Fruit fly (Drosophila melanogaster) whole organism, embryonic: ENCODE data around the gene CG9021.

Source experiments
- Aef1 ChIP-seq: fragments of 200-800 bp; sonication (Bioruptor generic); IDR thresholded peaks from 3 replicates; pipeline ENCODE4 v1.3.6; 2022; ENCODE audit warnings: missing biosample characterization, missing genetic modification characterization
- BEAF-32 ChIP-seq: fragments of 200-800 bp; sonication (Bioruptor generic); optimal IDR thresholded peaks from 3 replicates; lab custom pipeline; 2017; ENCODE audit warnings: missing biosample characterization, missing genetic modification characterization, mild to moderate bottlenecking, moderate library complexity, missing genetic modification reagents
- CG10321 ChIP-seq: fragments of 200-800 bp; sonication (Bioruptor generic); IDR thresholded peaks from 2 replicates; pipeline ENCODE4 v1.3.6; 2022; ENCODE audit warnings: missing biosample characterization, missing genetic modification characterization
- CG11085 ChIP-seq: fragments of 200-800 bp; sonication (Bioruptor generic); IDR thresholded peaks from 2 replicates; pipeline ENCODE4 v1.3.6; 2022; ENCODE audit warnings: missing biosample characterization, missing genetic modification characterization
- CG11723 ChIP-seq: fragments of 200-800 bp; sonication (Bioruptor generic); optimal IDR thresholded peaks from 2 replicates; lab custom pipeline; 2017; ENCODE audit warnings: missing biosample characterization, mild to moderate bottlenecking, missing genetic modification characterization
- CG13296 ChIP-seq: fragments of 200-800 bp; sonication (Bioruptor generic); optimal IDR thresholded peaks from 3 replicates; lab custom pipeline; 2018; ENCODE audit warnings: missing biosample characterization, mild to moderate bottlenecking, missing genetic modification characterization
- CG13775 ChIP-seq: fragments of 200-800 bp; sonication (Bioruptor generic); optimal IDR thresholded peaks from 3 replicates; lab custom pipeline; 2017; ENCODE audit warnings: missing biosample characterization, mild to moderate bottlenecking, missing genetic modification characterization
- CG14050 ChIP-seq: fragments of 200-800 bp; sonication (Bioruptor generic); IDR thresholded peaks from 3 replicates; pipeline ENCODE4 v1.3.6; 2022; ENCODE audit warnings: missing biosample characterization, missing genetic modification characterization
- CG15073 ChIP-seq: fragments of 200-800 bp; sonication (Bioruptor generic); optimal IDR thresholded peaks from 2 replicates; lab custom pipeline; 2016; ENCODE audit warnings: missing biosample characterization, missing genetic modification characterization
- CG1602 ChIP-seq: fragments of 200-800 bp; sonication (Bioruptor generic); optimal IDR thresholded peaks from 3 replicates; lab custom pipeline; 2016; ENCODE audit warnings: missing biosample characterization, missing genetic modification characterization
- CG17612 ChIP-seq: fragments of 200-800 bp; sonication (Bioruptor generic); IDR thresholded peaks from 2 replicates; pipeline ENCODE4 v1.3.6; 2022; ENCODE audit warnings: missing biosample characterization, missing genetic modification characterization
- CG18476 ChIP-seq: fragments of 200-800 bp; sonication (Bioruptor generic); optimal IDR thresholded peaks from 2 replicates; lab custom pipeline; 2016; ENCODE audit warnings: missing biosample characterization, mild to moderate bottlenecking, missing genetic modification characterization
- CG30403 ChIP-seq: fragments of 200-800 bp; sonication (Bioruptor generic); optimal IDR thresholded peaks from 3 replicates; lab custom pipeline; 2016; ENCODE audit warnings: missing biosample characterization, missing genetic modification characterization
- CG31224 ChIP-seq: fragments of 200-800 bp; sonication (Bioruptor generic); IDR thresholded peaks from 2 replicates; pipeline ENCODE4 v1.3.6; 2022; ENCODE audit warnings: missing biosample characterization, missing genetic modification characterization
- CG32532 ChIP-seq: fragments of 200-800 bp; sonication (Bioruptor generic); IDR thresholded peaks from 2 replicates; pipeline ENCODE4 v1.3.6; 2022; ENCODE audit warnings: missing biosample characterization, missing genetic modification characterization
- CG3726 ChIP-seq: fragments of 200-800 bp; sonication (Bioruptor generic); IDR thresholded peaks from 3 replicates; pipeline ENCODE4, ENCODE4 v1.3.6; 2022; ENCODE audit warnings: missing biosample characterization, missing genetic modification characterization
- CG4404 ChIP-seq: fragments of 200-800 bp; sonication (Bioruptor generic); IDR thresholded peaks from 2 replicates; pipeline ENCODE4 v1.3.6; 2022; ENCODE audit warnings: missing biosample characterization, missing genetic modification characterization
- CG5180 ChIP-seq: fragments of 200-800 bp; sonication (Bioruptor generic); optimal IDR thresholded peaks from 3 replicates; lab custom pipeline; 2017; ENCODE audit warnings: missing biosample characterization, missing genetic modification characterization, mild to moderate bottlenecking, moderate library complexity, missing genetic modification reagents
- CG6654 ChIP-seq: fragments of 200-800 bp; sonication (Bioruptor generic); optimal IDR thresholded peaks from 2 replicates; lab custom pipeline; 2017; ENCODE audit warnings: missing biosample characterization, mild to moderate bottlenecking, missing genetic modification characterization
- CG7372 ChIP-seq: fragments of 200-800 bp; sonication (Bioruptor generic); IDR thresholded peaks from 2 replicates; pipeline ENCODE4 v1.3.6; 2022; ENCODE audit warnings: missing biosample characterization, missing genetic modification characterization
- CG7963 ChIP-seq: fragments of 200-800 bp; sonication (Bioruptor generic); IDR thresholded peaks from 3 replicates; pipeline ENCODE4 v1.3.6; 2022; ENCODE audit warnings: missing biosample characterization, missing genetic modification characterization; ENCODE audit not compliant: partially characterized antibody
- CG8281 ChIP-seq: fragments of 200-800 bp; sonication (Bioruptor generic); optimal IDR thresholded peaks from 2 replicates; lab custom pipeline; 2018; ENCODE audit warnings: missing biosample characterization, mild to moderate bottlenecking, missing genetic modification characterization, moderate library complexity
- CG9215 ChIP-seq: fragments of 200-800 bp; sonication (Bioruptor generic); IDR thresholded peaks from 2 replicates; pipeline ENCODE4 v1.3.6; 2022; ENCODE audit warnings: missing biosample characterization, missing genetic modification characterization
- Camta ChIP-seq: fragments of 200-800 bp; sonication (Bioruptor generic); optimal IDR thresholded peaks from 2 replicates; lab custom pipeline; 2016; ENCODE audit warnings: missing biosample characterization, missing genetic modification characterization
- Doc2 ChIP-seq: fragments of 200-800 bp; sonication (Bioruptor generic); IDR thresholded peaks from 2 replicates; pipeline ENCODE4 v1.3.6; 2022; ENCODE audit warnings: missing biosample characterization, missing genetic modification characterization
- Ets97D ChIP-seq: fragments of 200-800 bp; sonication (Bioruptor generic); optimal IDR thresholded peaks from 3 replicates; lab custom pipeline; 2016; ENCODE audit warnings: missing biosample characterization, missing genetic modification characterization
- Fer1 ChIP-seq: fragments of 200-800 bp; sonication (Bioruptor generic); optimal IDR thresholded peaks from 2 replicates; lab custom pipeline; 2017; ENCODE audit warnings: missing biosample characterization, mild to moderate bottlenecking, missing genetic modification characterization
- Jarid2 ChIP-seq: fragments of 200-800 bp; sonication (Bioruptor generic); optimal IDR thresholded peaks from 3 replicates; lab custom pipeline; 2017; ENCODE audit warnings: mild to moderate bottlenecking, missing biosample characterization, missing genetic modification reagents, missing genetic modification characterization
- Kr ChIP-seq: fragments of 200-800 bp; sonication (Bioruptor generic); optimal IDR thresholded peaks from 2 replicates; lab custom pipeline; 2017; ENCODE audit warnings: missing biosample characterization, mild to moderate bottlenecking, missing genetic modification characterization
- MBD-R2 ChIP-seq: fragments of 200-800 bp; sonication (Bioruptor generic); IDR thresholded peaks from 2 replicates; pipeline ENCODE4 v1.3.6; 2022; ENCODE audit warnings: missing biosample characterization, missing genetic modification characterization
- Myb ChIP-seq: fragments of 200-800 bp; sonication (Bioruptor generic); optimal IDR thresholded peaks from 2 replicates; lab custom pipeline; 2016; ENCODE audit warnings: missing biosample characterization, missing genetic modification characterization
- Oli ChIP-seq: fragments of 200-800 bp; sonication (Bioruptor generic); optimal IDR thresholded peaks from 2 replicates; lab custom pipeline; 2018; ENCODE audit warnings: missing biosample characterization, mild to moderate bottlenecking, missing genetic modification characterization, moderate library complexity
- Sry-β ChIP-seq: fragments of 200-800 bp; sonication (Bioruptor generic); optimal IDR thresholded peaks from 2 replicates; lab custom pipeline; 2018; ENCODE audit warnings: missing biosample characterization, mild to moderate bottlenecking, missing genetic modification characterization, moderate library complexity
- al ChIP-seq: fragments of 200-800 bp; sonication (Bioruptor generic); IDR thresholded peaks from 2 replicates; pipeline ENCODE4 v1.3.6; 2022; ENCODE audit warnings: missing biosample characterization, missing genetic modification characterization
- bigmax ChIP-seq: fragments of 200-800 bp; sonication (Bioruptor generic); optimal IDR thresholded peaks from 2 replicates; lab custom pipeline; 2018; ENCODE audit warnings: missing biosample characterization, mild to moderate bottlenecking, missing genetic modification characterization
- cas ChIP-seq: fragments of 200-800 bp; sonication (Bioruptor generic); IDR thresholded peaks from 2 replicates; pipeline ENCODE4 v1.3.6; 2022; ENCODE audit warnings: missing biosample characterization, missing genetic modification characterization
- hb ChIP-seq: fragments of 200-800 bp; sonication (Bioruptor generic); IDR thresholded peaks from 3 replicates; pipeline ENCODE4 v1.3.6; 2022; ENCODE audit warnings: missing biosample characterization, missing genetic modification characterization; ENCODE audit not compliant: partially characterized antibody
- hth ChIP-seq: fragments of >200 bp; optimal IDR thresholded peaks from 2 replicates; lab custom pipeline; 2017; ENCODE audit warnings: inconsistent platforms
- ken ChIP-seq: fragments of 200-800 bp; sonication (Bioruptor generic); IDR thresholded peaks from 3 replicates; pipeline ENCODE4 v1.3.6; 2022; ENCODE audit warnings: missing biosample characterization, missing genetic modification characterization
- phol ChIP-seq: fragments of 200-800 bp; sonication (Bioruptor generic); optimal IDR thresholded peaks from 3 replicates; lab custom pipeline; 2018; ENCODE audit warnings: missing biosample characterization, mild to moderate bottlenecking, missing genetic modification characterization, moderate library complexity
- repo ChIP-seq: fragments of 200-800 bp; sonication (Bioruptor generic); optimal IDR thresholded peaks from 2 replicates; lab custom pipeline; 2016; ENCODE audit warnings: missing biosample characterization, missing genetic modification characterization
- sens ChIP-seq: fragments of 200-800 bp; sonication (Bioruptor generic); peaks from one replicate; lab custom pipeline; 2016; ENCODE audit warnings: missing biosample characterization, missing genetic modification characterization
- tgo ChIP-seq: fragments of 200-800 bp; sonication (Bioruptor generic); IDR thresholded peaks from 3 replicates; pipeline ENCODE4 v1.3.6; 2022; ENCODE audit warnings: missing biosample characterization, missing genetic modification characterization
- tin ChIP-seq: fragments of 200-800 bp; sonication (Bioruptor generic); optimal IDR thresholded peaks from 3 replicates; lab custom pipeline; 2016; ENCODE audit warnings: missing biosample characterization, missing genetic modification characterization
- twi ChIP-seq: fragments of 200-800 bp; optimal IDR thresholded peaks from 2 replicates; lab custom pipeline; 2019; ENCODE audit warnings: missing biosample characterization, mild to moderate bottlenecking, missing genetic modification characterization, moderate library complexity
- unc-4 ChIP-seq: fragments of 200-800 bp; sonication (Bioruptor generic); IDR thresholded peaks from 2 replicates; pipeline ENCODE4 v1.3.6; 2022; ENCODE audit warnings: missing biosample characterization, missing genetic modification characterization; ENCODE audit not compliant: partially characterized antibody
- vfl ChIP-seq: fragments of 200-800 bp; sonication (Bioruptor generic); optimal IDR thresholded peaks from 2 replicates; lab custom pipeline; 2016; ENCODE audit warnings: missing biosample characterization, missing genetic modification characterization
- vnd ChIP-seq: fragments of 200-800 bp; sonication (Bioruptor generic); IDR thresholded peaks from 3 replicates; pipeline ENCODE4 v1.3.6; 2022; ENCODE audit warnings: missing biosample characterization, missing genetic modification characterization; ENCODE audit not compliant: partially characterized antibody
- wor ChIP-seq: fragments of 200-800 bp; sonication (Bioruptor generic); IDR thresholded peaks from 2 replicates; pipeline ENCODE4 v1.3.6; 2022; ENCODE audit warnings: missing biosample characterization, missing genetic modification characterization

The CG9021 gene

dm6 chr2L:5906893-5907850 lies 2.7 kb upstream of the CG9021 start, which contains the start of gene bchs (continued):
- TF ChIP-seq BEAF-32 (GFP tag; lab: Kevin White, UChicago) (peak; percentile 33), ken (GFP tag; lab: Robert Waterston, UW) (peak; percentile 75; the same call in 2 of the 3 replicates), CG13296 (GFP tag; lab: Kevin White, UChicago) (peak; percentile 92), wor (GFP tag; lab: Robert Waterston, UW) (no peak), MBD-R2 (GFP tag; lab: Robert Waterston, UW) (peak; percentile 43), hb (GFP tag; lab: Robert Waterston, UW) (no peak), Ets97D (GFP tag; lab: Kevin White, UChicago) (peak; percentile 39), Jarid2 (GFP tag; lab: Kevin White, UChicago) (peak; percentile 79), al (GFP tag; lab: Robert Waterston, UW) (no peak), CG8281 (tag; lab: Kevin White, UChicago) (peak; percentile 76), CG10321 (GFP tag; lab: Robert Waterston, UW) (peak; percentile 66), cas (no peak; the same call in 1 of the 2 replicates), tin (peak; percentile 41), vnd (GFP tag; lab: Robert Waterston, UW) (no peak), unc-4 (GFP tag; lab: Robert Waterston, UW) (peak; percentile 18; the same call in 1 of the 2 replicates), CG6654 (GFP tag; lab: Kevin White, UChicago) (peak; percentile 36), CG17612 (GFP tag; lab: Robert Waterston, UW) (peak; percentile 39; the same call in 1 of the 2 replicates), Sry-β (GFP tag; lab: Kevin White, UChicago) (peak; percentile 40), Aef1 (GFP tag; lab: Robert Waterston, UW) (peak; percentile 34; the same call in 1 of the 3 replicates), CG1602 (peak; percentile 65), CG3726 (GFP tag; lab: Robert Waterston, UW) (peak; percentile 36; the same call in 1 of the 3 replicates), Camta (GFP tag; lab: Kevin White, UChicago) (peak; percentile 82), vfl (GFP tag; lab: Kevin White, UChicago) (no peak), CG7372 (0 out of 2 replicates have a peak, but pooled peaks have one; percentile 19), twi (tag; lab: Kevin White, UChicago) (no peak), Kr (GFP tag; lab: Kevin White, UChicago) (peak; percentile 88), CG4404 (GFP tag; lab: Robert Waterston, UW) (no peak), CG30403 (peak; percentile 22), CG18476 (GFP tag; lab: Kevin White, UChicago) (peak; percentile 71), hth (lab: Kevin White, UChicago) (no peak), CG11085 (GFP tag; lab: Robert Waterston, UW) (peak; percentile 40; the same call in 1 of the 2 replicates), Myb (GFP tag; lab: Kevin White, UChicago) (peak; percentile 36), bigmax (GFP tag; lab: Kevin White, UChicago) (peak; percentile 77), CG13775 (GFP tag; lab: Kevin White, UChicago) (peak; percentile 61), CG7963 (GFP tag; lab: Robert Waterston, UW) (no peak), CG32532 (peak; percentile 42; the same call in 1 of the 2 replicates), CG31224 (GFP tag; lab: Robert Waterston, UW) (peak; percentile 54), CG5180 (GFP tag; lab: Kevin White, UChicago) (peak; percentile 87), sens (GFP tag; lab: Kevin White, UChicago) (peak; percentile 94), repo (GFP tag; lab: Kevin White, UChicago) (peak; percentile 71), phol (tag; lab: Kevin White, UChicago) (peak; percentile 13), CG14050 (GFP tag; lab: Robert Waterston, UW) (peak; percentile 82), Fer1 (GFP tag; lab: Kevin White, UChicago) (peak; percentile 96), tgo (peak; percentile 64; the same call in 2 of the 3 replicates), Doc2 (GFP tag; lab: Robert Waterston, UW) (no peak), Oli (tag; lab: Kevin White, UChicago) (peak; percentile 56), CG9215 (no peak), CG11723 (GFP tag; lab: Kevin White, UChicago) (peak; percentile 92), CG15073 (GFP tag; lab: Kevin White, UChicago) (no peak)
